Worm (Caenorhabditis elegans): ENCODE measurements around the gene swt-4.

DNA sequence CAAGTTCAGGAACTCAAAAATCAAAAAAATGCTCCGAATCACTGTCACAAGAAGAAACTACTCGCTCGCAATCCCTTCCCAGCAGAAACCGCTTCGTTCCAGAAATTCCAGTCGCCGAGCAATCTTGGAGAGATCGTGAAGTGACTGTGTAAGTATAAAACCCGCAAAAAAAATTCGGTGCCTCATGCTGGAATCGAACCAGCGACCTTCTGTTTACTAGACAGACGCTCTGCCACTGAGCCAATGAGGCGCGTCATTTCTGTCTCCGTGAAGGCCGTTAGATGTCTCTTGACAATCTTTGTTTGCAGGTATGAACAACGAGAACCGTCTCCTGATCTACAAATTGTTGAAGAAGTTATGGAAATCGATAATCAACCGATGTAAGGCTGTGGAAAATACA lies 4.4 kb downstream of the swt-4 start:
- TF ChIP-seq ceh-36 (tag; optimal IDR thresholded peaks at IDR 0.05) (peak; percentile 87), hmbx-1 (tag; optimal IDR thresholded peaks at IDR 0.05) (peak; percentile 63), ama-1 (optimal IDR thresholded peaks at IDR 0.05) (no peak), sea-1 (GFP tag; conservative IDR thresholded peaks at IDR 0.05) (peak; percentile 89)

Measured in whole organism, early embryonic.